Worm (Caenorhabditis elegans): ENCODE results near the gene mrp-6.

Gene mrp-6

DNA sequence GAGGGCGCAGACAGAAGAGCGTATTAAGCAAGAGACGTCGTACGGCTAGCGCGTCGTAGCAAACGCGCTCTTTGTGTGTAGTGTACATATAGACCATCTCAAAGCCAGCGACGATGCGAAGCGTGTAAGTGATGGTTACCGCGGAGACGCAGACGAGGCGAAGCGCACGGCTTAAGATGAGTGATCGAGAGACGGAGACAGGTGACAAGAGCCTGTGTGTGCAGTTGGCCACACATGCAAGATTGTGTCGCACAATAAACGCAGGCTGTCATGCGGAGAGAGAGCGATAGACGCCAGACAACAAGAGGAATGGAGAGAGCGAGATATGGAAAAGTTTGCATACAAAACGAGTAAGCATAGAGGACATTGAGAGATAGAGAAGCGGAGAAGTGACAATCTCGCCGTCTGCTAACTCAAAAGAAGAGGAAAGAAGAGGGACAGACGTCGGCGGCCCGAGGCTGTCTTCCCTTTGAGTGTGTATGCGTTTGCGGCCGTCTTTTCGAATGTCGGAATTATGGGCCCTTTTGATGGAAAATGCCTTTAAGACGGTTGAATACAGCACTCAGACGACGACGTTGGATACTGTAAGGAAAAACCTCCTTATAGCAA lies 36.3 kb upstream of the mrp-6 start (continued):
- TF ChIP-seq madf-10 (tag; optimal IDR thresholded peaks at IDR 0.05) (peak; percentile 28), hsf-1 (GFP tag; IDR thresholded peaks at IDR 0.05) (no peak), akir-1 (GFP tag; optimal IDR thresholded peaks at IDR 0.05) (peak; percentile 71), F57C9.4 (tag; optimal IDR thresholded peaks at IDR 0.05) (peak; percentile 23), ztf-3 (GFP tag; optimal IDR thresholded peaks at IDR 0.05) (peak; percentile 35), egl-44 (GFP tag; IDR thresholded peaks at IDR 0.05) (peak; percentile 58; the same call in 1 of the 2 replicates), nhr-80 (tag; optimal IDR thresholded peaks at IDR 0.05) (peak; percentile 26), ccch-3 (GFP tag; optimal IDR thresholded peaks at IDR 0.05) (no peak), madf-6 (GFP tag; IDR thresholded peaks at IDR 0.05) (no peak)

DNA sequence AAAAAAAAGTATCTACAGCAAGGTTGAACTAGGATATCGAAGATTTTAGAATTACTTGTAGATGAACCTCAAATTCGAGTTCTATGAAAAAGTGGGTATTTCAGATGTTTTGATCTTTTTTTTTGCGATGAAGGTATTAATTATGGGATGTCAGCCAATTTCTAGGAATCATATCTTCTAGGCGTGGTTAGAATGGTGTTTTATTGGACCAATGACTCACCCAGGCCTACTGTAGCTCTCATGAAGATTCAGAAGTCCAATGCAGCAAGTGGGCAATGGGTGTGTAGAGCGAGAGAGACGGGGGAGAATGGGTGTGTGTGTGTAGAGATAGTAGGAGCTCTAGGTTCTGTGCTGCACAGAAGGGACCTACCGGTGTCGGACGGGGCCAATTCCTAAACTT lies 35.6 kb upstream of the mrp-6 start:
- no peak for TF ChIP-seq ceh-91 (GFP tag; IDR thresholded peaks at IDR 0.05)
- no peak for TF ChIP-seq rec-8 (tag; optimal IDR thresholded peaks at IDR 0.05)
- TF ChIP-seq F57C9.4 (tag; optimal IDR thresholded peaks at IDR 0.05), result no peak
- no peak for TF ChIP-seq ztf-22 (GFP tag; optimal IDR thresholded peaks at IDR 0.05)
- TF ChIP-seq sea-2 (GFP tag; IDR thresholded peaks at IDR 0.05), result no peak

DNA sequence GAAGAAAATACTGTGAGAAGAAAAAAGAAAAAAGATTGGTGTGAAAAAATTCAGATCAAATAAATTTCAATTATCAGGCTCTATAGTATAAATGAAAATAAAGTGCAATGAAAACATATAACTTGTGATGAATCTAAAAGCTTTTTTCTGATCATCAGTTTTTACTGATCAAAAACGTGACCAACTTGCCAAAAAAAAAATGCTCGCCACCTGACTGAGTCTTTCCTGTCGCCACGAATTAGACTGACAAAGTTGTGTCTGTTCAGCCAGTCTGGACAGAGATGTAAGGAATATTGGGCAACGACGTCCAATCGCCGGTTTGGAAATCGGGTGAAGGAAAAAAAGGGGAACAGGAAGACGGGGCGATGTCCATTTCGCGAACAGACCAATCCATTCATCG lies 32.9 kb upstream of the mrp-6 start:
- TF ChIP-seq let-526 (GFP tag; IDR thresholded peaks at IDR 0.05) (0 out of 2 replicates have a peak, but pooled peaks have one; percentile 33), hrde-1 (tag; optimal IDR thresholded peaks at IDR 0.05; ENCODE audit: borderline replicate concordance) (no peak), nhr-80 (tag; optimal IDR thresholded peaks at IDR 0.05) (peak; percentile 20), lin-35 (GFP tag; optimal IDR thresholded peaks at IDR 0.05) (peak in 1 of 3 experiments; percentile 3), somi-1 (GFP tag; optimal IDR thresholded peaks at IDR 0.05) (peak; percentile 5), tlf-1 (GFP tag; optimal IDR thresholded peaks at IDR 0.05) (no peak), Y67H2A.10 (GFP tag; conservative IDR thresholded peaks at IDR 0.05) (no peak), B0336.3 (GFP tag; IDR thresholded peaks at IDR 0.05) (peak; percentile 32; the same call in 1 of the 2 replicates), cebp-1 (GFP tag; IDR thresholded peaks at IDR 0.05) (no peak), cebp-1 (tag; optimal IDR thresholded peaks at IDR 0.05) (peak; percentile 48), hmg-20 (GFP tag; IDR thresholded peaks at IDR 0.05) (0 out of 2 replicates have a peak, but pooled peaks have one; percentile 43)

DNA sequence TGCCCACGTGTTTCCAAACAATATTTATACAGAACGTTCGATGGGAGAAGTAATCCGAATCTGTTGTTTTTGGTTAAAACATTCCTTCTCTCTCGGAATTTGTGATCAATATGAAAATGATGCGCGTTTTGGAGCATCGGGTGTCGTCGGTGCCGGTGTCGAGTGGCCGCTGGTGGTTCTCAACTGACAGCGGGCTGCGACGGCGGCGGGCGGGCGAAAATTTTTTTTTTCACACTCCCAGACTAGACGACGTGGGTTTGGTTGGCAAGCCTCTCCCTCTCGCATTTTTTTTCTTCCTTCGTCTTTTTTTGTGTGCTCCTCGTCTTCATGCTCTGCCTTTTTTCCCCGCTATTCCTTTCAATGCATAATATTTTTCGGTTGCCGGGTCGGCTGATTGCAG lies 31.6 kb upstream of the mrp-6 start, which contains the start of gene W01H2.2:
Gene W01H2.2 (minus strand): TSS at position 285 of the 400 bp plus-strand sequence.
- TF ChIP-seq madf-3 (GFP tag; IDR thresholded peaks at IDR 0.05) (no peak), lsl-1 (GFP tag; optimal IDR thresholded peaks at IDR 0.05) (no peak), xnd-1 (tag; optimal IDR thresholded peaks at IDR 0.05) (no peak), bed-2 (GFP tag; IDR thresholded peaks at IDR 0.05) (no peak), F39B2.1 (GFP tag; IDR thresholded peaks at IDR 0.05) (no peak), egrh-3 (GFP tag; IDR thresholded peaks at IDR 0.05) (no peak), nfyb-1 (GFP tag; IDR thresholded peaks at IDR 0.05) (0 out of 2 replicates have a peak, but pooled peaks have one; percentile 43), sptf-2 (GFP tag; optimal IDR thresholded peaks at IDR 0.05) (no peak), gei-17 (GFP tag; optimal IDR thresholded peaks at IDR 0.05) (no peak), ceh-91 (GFP tag; IDR thresholded peaks at IDR 0.05) (no peak), attf-5 (GFP tag; optimal IDR thresholded peaks at IDR 0.05) (no peak), Y79H2A.3 (GFP tag; conservative IDR thresholded peaks at IDR 0.05) (no peak), aptf-3 (GFP tag; IDR thresholded peaks at IDR 0.05) (no peak), nhr-90 (tag; optimal IDR thresholded peaks at IDR 0.05) (no peak), zfh-2 (GFP tag; conservative IDR thresholded peaks at IDR 0.05) (peak; percentile 91), Y67H2A.10 (GFP tag; conservative IDR thresholded peaks at IDR 0.05) (no peak), ekl-4 (GFP tag; IDR thresholded peaks at IDR 0.05) (no peak), nhr-120 (GFP tag; IDR thresholded peaks at IDR 0.05) (no peak), nfya-1 (tag; optimal IDR thresholded peaks at IDR 0.05; ENCODE audit: borderline replicate concordance, insufficient read depth) (no peak), snpc-1.1 (tag; optimal IDR thresholded peaks at IDR 0.05; ENCODE audit: insufficient read depth) (no peak), nhr-80 (tag; optimal IDR thresholded peaks at IDR 0.05) (no peak), snpc-3.4 (tag; optimal IDR thresholded peaks at IDR 0.05) (no peak), zim-3 (tag; optimal IDR thresholded peaks at IDR 0.05) (no peak)
